Fruit fly (Drosophila melanogaster): Measurements from ENCODE around the gene CG45060.

DNA sequence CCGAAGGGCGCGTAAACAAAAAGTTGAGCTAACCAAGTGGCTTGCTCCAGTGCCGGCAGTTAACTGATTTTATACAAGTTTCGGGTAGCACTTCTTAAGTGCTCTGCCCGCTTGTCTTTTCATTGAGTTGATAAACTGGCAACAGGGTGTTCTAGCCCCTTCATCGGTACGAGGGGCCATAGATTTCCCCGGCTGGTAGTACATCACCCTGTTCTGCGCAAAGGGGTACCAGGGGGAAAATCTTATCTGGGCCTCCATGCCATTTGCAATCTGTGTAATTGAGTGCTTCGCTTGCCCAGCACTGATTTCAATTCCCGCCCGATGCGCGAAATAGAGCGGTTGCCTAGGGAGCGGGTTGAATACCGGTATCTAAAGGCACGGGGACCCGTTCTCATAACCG lies 3.3 kb upstream of the CG45060 start, which contains the start of gene CG45061:
- no peak for TF ChIP-seq pan (optimal IDR thresholded peaks at IDR 0.05)
- TF ChIP-seq Dll (optimal IDR thresholded peaks at IDR 0.05) = no peak
- no peak for TF ChIP-seq CG8478 (optimal IDR thresholded peaks at IDR 0.05)
- no peak for TF ChIP-seq usp (GFP tag; optimal IDR thresholded peaks at IDR 0.05)
- TF ChIP-seq psq (optimal IDR thresholded peaks at IDR 0.05) = no peak
- no peak for TF ChIP-seq EcR (GFP tag; optimal IDR thresholded peaks at IDR 0.05)
